Fruit fly (Drosophila melanogaster) whole organism, embryonic: ENCODE results near the gene Papss.

Experiments used
- Atf-2 ChIP-seq: fragments of 200-800 bp; sonication (Bioruptor generic); optimal IDR thresholded peaks from 2 replicates; lab custom pipeline; 2016; ENCODE audit warnings: missing biosample characterization, missing genetic modification characterization
- CG10366 ChIP-seq: fragments of 200-800 bp; sonication (Bioruptor generic); IDR thresholded peaks from 2 replicates; pipeline ENCODE4 v1.3.6; 2022; ENCODE audit warnings: missing biosample characterization, missing genetic modification characterization
- CG12942 ChIP-seq: fragments of 200-800 bp; sonication (Bioruptor generic); optimal IDR thresholded peaks from 3 replicates; lab custom pipeline; 2016; ENCODE audit warnings: missing biosample characterization, missing genetic modification characterization
- CG14050 ChIP-seq: fragments of 200-800 bp; sonication (Bioruptor generic); IDR thresholded peaks from 3 replicates; pipeline ENCODE4 v1.3.6; 2022; ENCODE audit warnings: missing biosample characterization, missing genetic modification characterization
- CG14667 ChIP-seq: fragments of 200-800 bp; sonication (Bioruptor generic); IDR thresholded peaks from 2 replicates; pipeline ENCODE4 v1.3.6; 2022; ENCODE audit warnings: missing biosample characterization, missing genetic modification characterization
- CG15011 ChIP-seq: fragments of 200-800 bp; sonication (Bioruptor generic); optimal IDR thresholded peaks from 3 replicates; lab custom pipeline; 2018; ENCODE audit warnings: missing biosample characterization, mild to moderate bottlenecking, missing genetic modification characterization
- CG32767 ChIP-seq: fragments of 200-800 bp; sonication (Bioruptor generic); IDR thresholded peaks from 2 replicates; pipeline ENCODE4 v1.3.6; 2022; ENCODE audit warnings: missing biosample characterization, missing genetic modification characterization
- CG33213 ChIP-seq: fragments of 200-800 bp; sonication (Bioruptor generic); optimal IDR thresholded peaks from 3 replicates; lab custom pipeline; 2016; ENCODE audit warnings: missing biosample characterization, missing genetic modification characterization
- CG3407 ChIP-seq: fragments of 200-800 bp; sonication (Bioruptor generic); optimal IDR thresholded peaks from 2 replicates; lab custom pipeline; 2018; ENCODE audit warnings: missing biosample characterization, mild to moderate bottlenecking, missing genetic modification characterization
- CG34376 ChIP-seq: fragments of 200-800 bp; sonication (Bioruptor generic); optimal IDR thresholded peaks from 2 replicates; lab custom pipeline; 2018; ENCODE audit warnings: missing biosample characterization, mild to moderate bottlenecking, missing genetic modification characterization
- CG3838 ChIP-seq: fragments of 200-800 bp; sonication (Bioruptor generic); optimal IDR thresholded peaks from 3 replicates; lab custom pipeline; 2016; ENCODE audit warnings: missing biosample characterization, missing genetic modification characterization
- CG4707 ChIP-seq: fragments of 200-800 bp; sonication (Bioruptor generic); optimal IDR thresholded peaks from 2 replicates; lab custom pipeline; 2018; ENCODE audit warnings: missing biosample characterization, mild to moderate bottlenecking, missing genetic modification characterization, moderate library complexity
- CG8359 ChIP-seq: fragments of 200-800 bp; sonication (Bioruptor generic); optimal IDR thresholded peaks from 2 replicates; lab custom pipeline; 2017; ENCODE audit warnings: missing biosample characterization, mild to moderate bottlenecking, missing genetic modification characterization, borderline replicate concordance
- CG9932 ChIP-seq: fragments of 200-800 bp; sonication (Bioruptor generic); IDR thresholded peaks from 2 replicates; pipeline ENCODE4 v1.3.6; 2022; ENCODE audit warnings: missing biosample characterization, missing genetic modification characterization
- CHES-1-like ChIP-seq: fragments of 200-800 bp; sonication (Bioruptor generic); optimal IDR thresholded peaks from 2 replicates; lab custom pipeline; 2016; ENCODE audit warnings: missing biosample characterization, missing genetic modification characterization
- D19B ChIP-seq: fragments of 200-800 bp; sonication (Bioruptor generic); optimal IDR thresholded peaks from 2 replicates; lab custom pipeline; 2017; ENCODE audit warnings: missing biosample characterization, mild to moderate bottlenecking, missing genetic modification characterization
- Ets97D ChIP-seq: fragments of 200-800 bp; sonication (Bioruptor generic); optimal IDR thresholded peaks from 3 replicates; lab custom pipeline; 2016; ENCODE audit warnings: missing biosample characterization, missing genetic modification characterization
- HHEX ChIP-seq: fragments of 200-800 bp; sonication (Bioruptor generic); optimal IDR thresholded peaks from 3 replicates; lab custom pipeline; 2017; ENCODE audit warnings: missing biosample characterization, mild to moderate bottlenecking, missing genetic modification characterization, missing genetic modification reagents
- HLH3B ChIP-seq: fragments of 200-800 bp; sonication (Bioruptor generic); IDR thresholded peaks from 2 replicates; pipeline ENCODE4 v1.3.6; 2022; ENCODE audit warnings: missing biosample characterization, missing genetic modification characterization
- Hr78 ChIP-seq, 2 experiments: fragments of 200-800 bp in 1 of 2; fragments of >200 bp in 1 of 2; sonication (Bioruptor generic) in 1 of 2; optimal IDR thresholded peaks; 2 replicates each; lab custom pipeline; 2017 to 2019; ENCODE audit warnings: missing biosample characterization in 2 of 2, missing genetic modification characterization in 2 of 2, mild to moderate bottlenecking in 1 of 2, moderate library complexity in 1 of 2
- Mes4 ChIP-seq: fragments of 200-800 bp; sonication (Bioruptor generic); optimal IDR thresholded peaks from 2 replicates; lab custom pipeline; 2016; ENCODE audit warnings: missing biosample characterization, missing genetic modification characterization
- Mrtf ChIP-seq: fragments of 200-800 bp; sonication (Bioruptor generic); IDR thresholded peaks from 3 replicates; pipeline ENCODE4 v1.3.6; 2022; ENCODE audit warnings: missing biosample characterization, missing genetic modification characterization
- Neu2 ChIP-seq: fragments of 200-800 bp; sonication (Bioruptor generic); optimal IDR thresholded peaks from 3 replicates; lab custom pipeline; 2016; ENCODE audit warnings: missing biosample characterization, missing genetic modification characterization, borderline replicate concordance
- Nf-YA ChIP-seq: fragments of 200-800 bp; sonication (Bioruptor generic); IDR thresholded peaks from 2 replicates; pipeline ENCODE4 v1.3.6; 2022; ENCODE audit warnings: missing biosample characterization, missing genetic modification characterization
- NfI ChIP-seq: fragments of 200-800 bp; sonication (Bioruptor generic); optimal IDR thresholded peaks from 3 replicates; lab custom pipeline; 2018; ENCODE audit warnings: missing biosample characterization, mild to moderate bottlenecking, missing genetic modification characterization, moderate library complexity
- Ptx1 ChIP-seq: fragments of 200-800 bp; sonication (Bioruptor generic); IDR thresholded peaks from 2 replicates; pipeline ENCODE4 v1.3.6; 2022; ENCODE audit warnings: missing biosample characterization, missing genetic modification characterization
- ab ChIP-seq: fragments of 200-800 bp; sonication (Bioruptor generic); optimal IDR thresholded peaks from 2 replicates; lab custom pipeline; 2016; ENCODE audit warnings: missing biosample characterization, missing genetic modification characterization
- ac ChIP-seq: fragments of 200-800 bp; sonication (Bioruptor generic); optimal IDR thresholded peaks from 3 replicates; lab custom pipeline; 2017; ENCODE audit warnings: missing biosample characterization, mild to moderate bottlenecking, missing genetic modification characterization
- bbx ChIP-seq: fragments of 200-800 bp; sonication (Bioruptor generic); IDR thresholded peaks from 2 replicates; pipeline ENCODE4 v1.3.6; 2022; ENCODE audit warnings: missing biosample characterization, missing genetic modification characterization; ENCODE audit not compliant: partially characterized antibody
- caup ChIP-seq: fragments of 200-800 bp; sonication (Bioruptor generic); optimal IDR thresholded peaks from 3 replicates; lab custom pipeline; 2017; ENCODE audit warnings: missing biosample characterization, mild to moderate bottlenecking, missing genetic modification characterization, moderate library complexity; ENCODE audit not compliant: severe bottlenecking
- chm ChIP-seq: fragments of 200-800 bp; sonication (Bioruptor generic); IDR thresholded peaks from 2 replicates; pipeline ENCODE4 v1.3.6; 2022; ENCODE audit warnings: missing biosample characterization, missing genetic modification characterization
- croc ChIP-seq: fragments of 200-800 bp; sonication (Bioruptor generic); conservative IDR thresholded peaks from 3 replicates; pipeline ENCODE4 v1.3.6; 2022; ENCODE audit warnings: missing biosample characterization, missing genetic modification characterization
- dmrt11E ChIP-seq: fragments of 200-800 bp; sonication (Bioruptor generic); optimal IDR thresholded peaks from 3 replicates; lab custom pipeline; 2018; ENCODE audit warnings: missing biosample characterization, mild to moderate bottlenecking, missing genetic modification characterization, moderate library complexity
- exex ChIP-seq: fragments of 200-800 bp; sonication (Bioruptor generic); optimal IDR thresholded peaks from 4 replicates; lab custom pipeline; 2018; ENCODE audit warnings: missing biosample characterization, mild to moderate bottlenecking, missing genetic modification characterization, moderate library complexity
- grau ChIP-seq: fragments of 200-800 bp; optimal IDR thresholded peaks from 3 replicates; lab custom pipeline; 2019; ENCODE audit warnings: missing biosample characterization, mild to moderate bottlenecking, missing genetic modification characterization, moderate library complexity
- h ChIP-seq: fragments of >200 bp; optimal IDR thresholded peaks from 2 replicates; lab custom pipeline; 2017
- mld ChIP-seq: fragments of 200-800 bp; sonication (Bioruptor generic); IDR thresholded peaks from 3 replicates; pipeline ENCODE4 v1.3.6; 2022; ENCODE audit warnings: missing biosample characterization, missing genetic modification characterization; ENCODE audit not compliant: partially characterized antibody
- org-1 ChIP-seq: fragments of 200-800 bp; sonication (Bioruptor generic); optimal IDR thresholded peaks from 2 replicates; lab custom pipeline; 2017; ENCODE audit warnings: missing biosample characterization, missing genetic modification characterization
- pan ChIP-seq, 4 experiments: fragments of >200 bp in 3 of 4; fragments of 200-800 bp in 1 of 4; sonication (Bioruptor generic) in 1 of 4; optimal IDR thresholded peaks in 3 of 4; IDR thresholded peaks in 1 of 4; 2 replicates each; pipeline versions ENCODE4 v1.3.6 to Lab custom; 2017 to 2022; ENCODE audit warnings: missing biosample characterization in 2 of 4, missing genetic modification characterization in 2 of 4, mixed read lengths in 1 of 4
- pb ChIP-seq: fragments of 200-800 bp; sonication (Bioruptor generic); optimal IDR thresholded peaks from 3 replicates; lab custom pipeline; 2016; ENCODE audit warnings: missing biosample characterization, missing genetic modification characterization
- pfk ChIP-seq: fragments of 200-800 bp; sonication (Bioruptor generic); optimal IDR thresholded peaks from 2 replicates; lab custom pipeline; 2018; ENCODE audit warnings: missing biosample characterization, mild to moderate bottlenecking, missing genetic modification characterization, moderate library complexity
- sens ChIP-seq: fragments of 200-800 bp; sonication (Bioruptor generic); peaks from one replicate; lab custom pipeline; 2016; ENCODE audit warnings: missing biosample characterization, missing genetic modification characterization
- sima ChIP-seq: fragments of 200-800 bp; sonication (Bioruptor generic); optimal IDR thresholded peaks from 2 replicates; lab custom pipeline; 2016; ENCODE audit warnings: missing biosample characterization, missing genetic modification characterization
- sr ChIP-seq: fragments of 200-800 bp; sonication (Bioruptor generic); IDR thresholded peaks from 3 replicates; pipeline ENCODE4 v1.3.6; 2022; ENCODE audit warnings: missing biosample characterization, missing genetic modification characterization
- tup ChIP-seq: fragments of 200-800 bp; sonication (Bioruptor generic); optimal IDR thresholded peaks from 2 replicates; lab custom pipeline; 2016; ENCODE audit warnings: missing biosample characterization, mild to moderate bottlenecking, missing genetic modification characterization, moderate library complexity
- wek ChIP-seq: fragments of 200-800 bp; sonication (Bioruptor generic); optimal IDR thresholded peaks from 3 replicates; lab custom pipeline; 2018; ENCODE audit warnings: missing biosample characterization, mild to moderate bottlenecking, missing genetic modification characterization, moderate library complexity
- z ChIP-seq: fragments of 200-800 bp; sonication (Bioruptor generic); IDR thresholded peaks from 3 replicates; pipeline ENCODE4 v1.3.6; 2022; ENCODE audit warnings: missing biosample characterization, missing genetic modification characterization
- zfh1 ChIP-seq: fragments of 200-800 bp; sonication (Bioruptor generic); IDR thresholded peaks from 3 replicates; pipeline ENCODE4 v1.3.6; 2022; ENCODE audit warnings: missing biosample characterization, missing genetic modification characterization

Gene Papss

dm6 chr3L:19870843-19871666 lies 26.0 kb downstream of the Papss start, which contains the start of the genes Rab8 and Usp32 (continued):
- peak; percentile 27 for TF ChIP-seq Atf-2 (GFP tag; lab: Kevin White, UChicago)
- no peak for TF ChIP-seq org-1 (GFP tag; lab: Kevin White, UChicago)
- no peak for TF ChIP-seq ab (GFP tag; lab: Kevin White, UChicago)
- TF ChIP-seq mld (GFP tag; lab: Robert Waterston, UW) = 0 out of 3 replicates have a peak, but pooled peaks have one; percentile 28
- TF ChIP-seq CG12942 (GFP tag; lab: Kevin White, UChicago) = peak; percentile 50
- peak; percentile 69 for TF ChIP-seq pb (GFP tag; lab: Kevin White, UChicago)
- TF ChIP-seq zfh1 = peak; percentile 42; the same call in 2 of the 3 replicates
- TF ChIP-seq CG3838 (GFP tag; lab: Kevin White, UChicago) = no peak
- TF ChIP-seq pfk (GFP tag; lab: Kevin White, UChicago) = peak; percentile 57
- peak; percentile 90 for TF ChIP-seq bbx (GFP tag; lab: Robert Waterston, UW)
- TF ChIP-seq HLH3B (GFP tag; lab: Robert Waterston, UW) = 0 out of 2 replicates have a peak, but pooled peaks have one; percentile 6
- TF ChIP-seq Neu2 (GFP tag; lab: Kevin White, UChicago) = no peak
- peak; percentile 72 for TF ChIP-seq NfI (GFP tag; lab: Kevin White, UChicago)
- TF ChIP-seq croc (GFP tag; lab: Robert Waterston, UW) = peak; percentile 28; the same call in 1 of the 3 replicates
- TF ChIP-seq D19B = no peak
- peak; percentile 32 for TF ChIP-seq dmrt11E
- no peak for TF ChIP-seq CG8359
- TF ChIP-seq ac (GFP tag; lab: Kevin White, UChicago) = peak; percentile 5
- TF ChIP-seq sens (GFP tag; lab: Kevin White, UChicago) = peak; percentile 78
- no peak for TF ChIP-seq Nf-YA (GFP tag; lab: Robert Waterston, UW)
- peak; percentile 38 for TF ChIP-seq tup (GFP tag; lab: Kevin White, UChicago)
- no peak for TF ChIP-seq Mrtf (GFP tag; lab: Robert Waterston, UW)
- peak; percentile 44 for TF ChIP-seq CG15011 (GFP tag; lab: Kevin White, UChicago)
- TF ChIP-seq Ets97D (GFP tag; lab: Kevin White, UChicago) = peak; percentile 85
- peak; percentile 46 for TF ChIP-seq HHEX (GFP tag; lab: Kevin White, UChicago)
- TF ChIP-seq CG3407 (GFP tag; lab: Kevin White, UChicago) = no peak
- TF ChIP-seq z (GFP tag; lab: Robert Waterston, UW) = no peak
- no peak for TF ChIP-seq pan (optimal IDR thresholded peaks at IDR 0.05; lab: Kevin White, UChicago)
- TF ChIP-seq pan (GFP tag; optimal IDR thresholded peaks at IDR 0.05 in 1 of 2, IDR thresholded peaks at IDR 0.05 in 1 of 2) = peak in 1 of 2 experiments; percentile 47
- no peak for TF ChIP-seq CG14667
- TF ChIP-seq CG14050 = peak; percentile 36; the same call in 2 of the 3 replicates
- peak; percentile 31 for TF ChIP-seq Mes4
- TF ChIP-seq CG10366 (GFP tag; lab: Robert Waterston, UW) = peak; percentile 14; the same call in 1 of the 2 replicates
- peak; percentile 81 for TF ChIP-seq exex (tag; lab: Kevin White, UChicago)
- TF ChIP-seq CG33213 (GFP tag; lab: Kevin White, UChicago) = peak; percentile 72
- peak; percentile 35 for TF ChIP-seq wek (GFP tag; lab: Kevin White, UChicago)
- no peak; the same call in 2 of the 3 replicates for TF ChIP-seq sr (GFP tag; lab: Robert Waterston, UW)
- TF ChIP-seq CG4707 = peak; percentile 40
- TF ChIP-seq CG9932 = peak; percentile 81
- TF ChIP-seq Ptx1 = no peak; the same call in 1 of the 2 replicates
- TF ChIP-seq Hr78 (GFP tag; optimal IDR thresholded peaks at IDR 0.05; lab: Kevin White, UChicago) = no peak
- no peak for TF ChIP-seq sima
- TF ChIP-seq grau (tag; lab: Kevin White, UChicago) = peak; percentile 61
- TF ChIP-seq CG32767 = no peak
- no peak for TF ChIP-seq h
- TF ChIP-seq CG34376 (GFP tag; lab: Kevin White, UChicago) = peak; percentile 78
- peak; percentile 81 for TF ChIP-seq caup (GFP tag; lab: Kevin White, UChicago)
- TF ChIP-seq CHES-1-like (GFP tag; lab: Kevin White, UChicago) = peak; percentile 86
- TF ChIP-seq chm = peak; percentile 51
